Fruit fly (Drosophila melanogaster) whole organism, embryonic: ENCODE results near the gene Fign.

Experiments used
- BEAF-32 ChIP-seq: fragments of 200-800 bp; sonication (Bioruptor generic); optimal IDR thresholded peaks from 3 replicates; lab custom pipeline; 2017; ENCODE audit warnings: missing biosample characterization, missing genetic modification characterization, mild to moderate bottlenecking, moderate library complexity, missing genetic modification reagents
- CG11093 ChIP-seq: fragments of 200-800 bp; sonication (Bioruptor generic); IDR thresholded peaks from 3 replicates; pipeline ENCODE4 v1.3.6; 2022; ENCODE audit warnings: missing biosample characterization, missing genetic modification characterization
- CG11695 ChIP-seq: fragments of 200-800 bp; sonication (Bioruptor generic); IDR thresholded peaks from 3 replicates; pipeline ENCODE4 v1.3.6; 2022; ENCODE audit warnings: missing biosample characterization, missing genetic modification characterization
- CG12104 ChIP-seq: fragments of 200-800 bp; sonication (Bioruptor generic); optimal IDR thresholded peaks from 3 replicates; lab custom pipeline; 2016; ENCODE audit warnings: missing biosample characterization, missing genetic modification characterization
- CG1233 ChIP-seq: fragments of 200-800 bp; sonication (Bioruptor generic); optimal IDR thresholded peaks from 4 replicates; lab custom pipeline; 2018; ENCODE audit warnings: missing biosample characterization, mild to moderate bottlenecking, missing genetic modification characterization
- CG13424 ChIP-seq: fragments of 200-800 bp; sonication (Bioruptor generic); optimal IDR thresholded peaks from 2 replicates; lab custom pipeline; 2019; ENCODE audit warnings: missing biosample characterization, mild to moderate bottlenecking, missing genetic modification characterization, moderate library complexity
- CG15073 ChIP-seq: fragments of 200-800 bp; sonication (Bioruptor generic); optimal IDR thresholded peaks from 2 replicates; lab custom pipeline; 2016; ENCODE audit warnings: missing biosample characterization, missing genetic modification characterization
- CG17802 ChIP-seq: fragments of 200-800 bp; sonication (Bioruptor generic); optimal IDR thresholded peaks from 2 replicates; lab custom pipeline; 2018; ENCODE audit warnings: missing biosample characterization, mild to moderate bottlenecking, missing genetic modification characterization, moderate library complexity
- CG2120 ChIP-seq: fragments of 200-800 bp; sonication (Bioruptor generic); optimal IDR thresholded peaks from 3 replicates; lab custom pipeline; 2016; ENCODE audit warnings: missing biosample characterization, missing genetic modification characterization
- CG2875 ChIP-seq: fragments of 200-800 bp; sonication (Bioruptor generic); optimal IDR thresholded peaks from 2 replicates; lab custom pipeline; 2017; ENCODE audit warnings: missing biosample characterization, mild to moderate bottlenecking, missing genetic modification characterization, missing genetic modification reagents
- CG4617 ChIP-seq: fragments of 200-800 bp; sonication (Bioruptor generic); optimal IDR thresholded peaks from 3 replicates; lab custom pipeline; 2016; ENCODE audit warnings: missing biosample characterization, missing genetic modification characterization, borderline replicate concordance
- CG6254 ChIP-seq: fragments of 200-800 bp; sonication (Bioruptor generic); optimal IDR thresholded peaks from 3 replicates; lab custom pipeline; 2017; ENCODE audit warnings: mild to moderate bottlenecking, missing biosample characterization, missing genetic modification reagents, missing genetic modification characterization
- CG6689 ChIP-seq: fragments of 200-800 bp; sonication (Bioruptor generic); IDR thresholded peaks from 2 replicates; pipeline ENCODE4 v1.3.6; 2022; ENCODE audit warnings: missing biosample characterization, missing genetic modification characterization
- CG6854 ChIP-seq: fragments of 200-800 bp; sonication (Bioruptor generic); optimal IDR thresholded peaks from 3 replicates; lab custom pipeline; 2017; ENCODE audit warnings: missing biosample characterization, mild to moderate bottlenecking, missing genetic modification characterization
- CG7928 ChIP-seq: fragments of 200-800 bp; sonication (Bioruptor generic); optimal IDR thresholded peaks from 2 replicates; lab custom pipeline; 2017; ENCODE audit warnings: missing biosample characterization, mild to moderate bottlenecking, missing genetic modification characterization
- Deaf1 ChIP-seq: fragments of 200-800 bp; optimal IDR thresholded peaks from 3 replicates; lab custom pipeline; 2019; ENCODE audit warnings: missing biosample characterization, mild to moderate bottlenecking, missing genetic modification characterization, moderate library complexity
- ERR ChIP-seq: fragments of 200-800 bp; sonication (Bioruptor generic); optimal IDR thresholded peaks from 2 replicates; lab custom pipeline; 2016; ENCODE audit warnings: missing biosample characterization, missing genetic modification characterization
- Eip74EF ChIP-seq, 2 experiments: fragments of 200-800 bp in 1 of 2; fragments of >200 bp in 1 of 2; sonication (Bioruptor generic) in 1 of 2; optimal IDR thresholded peaks; 2 replicates each; lab custom pipeline; 2017 to 2019; ENCODE audit warnings: missing biosample characterization in 2 of 2, missing genetic modification characterization in 2 of 2, mild to moderate bottlenecking in 1 of 2, moderate library complexity in 1 of 2
- Hr3 ChIP-seq: fragments of 200-800 bp; sonication (Bioruptor generic); optimal IDR thresholded peaks from 3 replicates; lab custom pipeline; 2016; ENCODE audit warnings: missing biosample characterization, missing genetic modification characterization
- Jarid2 ChIP-seq: fragments of 200-800 bp; sonication (Bioruptor generic); optimal IDR thresholded peaks from 3 replicates; lab custom pipeline; 2017; ENCODE audit warnings: mild to moderate bottlenecking, missing biosample characterization, missing genetic modification reagents, missing genetic modification characterization
- Neu2 ChIP-seq: fragments of 200-800 bp; sonication (Bioruptor generic); optimal IDR thresholded peaks from 3 replicates; lab custom pipeline; 2016; ENCODE audit warnings: missing biosample characterization, missing genetic modification characterization, borderline replicate concordance
- Opbp ChIP-seq: fragments of 200-800 bp; sonication (Bioruptor generic); IDR thresholded peaks from 3 replicates; pipeline ENCODE4 v1.3.6; 2022; ENCODE audit warnings: missing biosample characterization, missing genetic modification characterization; ENCODE audit not compliant: partially characterized antibody
- Pdp1 ChIP-seq, 2 experiments: fragments of 200-800 bp; sonication (Bioruptor generic); optimal IDR thresholded peaks; 3 replicates each; lab custom pipeline; 2016; ENCODE audit warnings: missing biosample characterization in 2 of 2, missing genetic modification characterization in 2 of 2, mild to moderate bottlenecking in 1 of 2, moderate library complexity in 1 of 2
- Side ChIP-seq: fragments of 200-800 bp; sonication (Bioruptor generic); optimal IDR thresholded peaks from 2 replicates; lab custom pipeline; 2016; ENCODE audit warnings: missing biosample characterization, missing genetic modification characterization
- Sry-β ChIP-seq: fragments of 200-800 bp; sonication (Bioruptor generic); optimal IDR thresholded peaks from 2 replicates; lab custom pipeline; 2018; ENCODE audit warnings: missing biosample characterization, mild to moderate bottlenecking, missing genetic modification characterization, moderate library complexity
- Usf ChIP-seq: fragments of 200-800 bp; sonication (Bioruptor generic); optimal IDR thresholded peaks from 2 replicates; lab custom pipeline; 2017; ENCODE audit warnings: missing genotype, missing biosample characterization, missing genetic modification characterization
- bowl ChIP-seq: fragments of 200-800 bp; sonication (Bioruptor generic); IDR thresholded peaks from 2 replicates; pipeline ENCODE4 v1.3.6; 2022; ENCODE audit warnings: missing biosample characterization, missing genetic modification characterization
- chm ChIP-seq: fragments of 200-800 bp; sonication (Bioruptor generic); IDR thresholded peaks from 2 replicates; pipeline ENCODE4 v1.3.6; 2022; ENCODE audit warnings: missing biosample characterization, missing genetic modification characterization
- crol ChIP-seq: fragments of 200-800 bp; sonication (Bioruptor generic); IDR thresholded peaks from 2 replicates; pipeline ENCODE4 v1.3.6; 2022; ENCODE audit warnings: missing biosample characterization, missing genetic modification characterization
- cwo ChIP-seq: fragments of 200-800 bp; sonication (Bioruptor generic); optimal IDR thresholded peaks from 3 replicates; lab custom pipeline; 2017; ENCODE audit warnings: missing biosample characterization, missing genetic modification characterization, mild to moderate bottlenecking, moderate library complexity, missing genetic modification reagents
- da ChIP-seq: fragments of 200-800 bp; sonication (Bioruptor generic); optimal IDR thresholded peaks from 2 replicates; lab custom pipeline; 2016; ENCODE audit warnings: missing biosample characterization, missing genetic modification characterization
- dati ChIP-seq: fragments of 200-800 bp; sonication (Bioruptor generic); IDR thresholded peaks from 2 replicates; pipeline ENCODE4 v1.3.6; 2022; ENCODE audit warnings: missing biosample characterization, missing genetic modification characterization
- hb ChIP-seq: fragments of 200-800 bp; sonication (Bioruptor generic); IDR thresholded peaks from 3 replicates; pipeline ENCODE4 v1.3.6; 2022; ENCODE audit warnings: missing biosample characterization, missing genetic modification characterization; ENCODE audit not compliant: partially characterized antibody
- her ChIP-seq: fragments of 200-800 bp; sonication (Bioruptor generic); optimal IDR thresholded peaks from 2 replicates; lab custom pipeline; 2016; ENCODE audit warnings: missing biosample characterization, missing genetic modification characterization
- lab ChIP-seq: fragments of 200-800 bp; sonication (Bioruptor generic); optimal IDR thresholded peaks from 3 replicates; lab custom pipeline; 2017; ENCODE audit warnings: missing biosample characterization, missing genetic modification characterization, mild to moderate bottlenecking, moderate library complexity, missing genetic modification reagents
- lov ChIP-seq, 2 experiments: fragments of 200-800 bp in 1 of 2; fragments of >200 bp in 1 of 2; sonication (Bioruptor generic) in 1 of 2; IDR thresholded peaks in 1 of 2; optimal IDR thresholded peaks in 1 of 2; 2 replicates in 1 of 2; 3 replicates in 1 of 2; pipeline versions ENCODE4 v1.3.6 to Lab custom; 2017 to 2022; ENCODE audit warnings: missing biosample characterization in 1 of 2, missing genetic modification characterization in 1 of 2
- pfk ChIP-seq: fragments of 200-800 bp; sonication (Bioruptor generic); optimal IDR thresholded peaks from 2 replicates; lab custom pipeline; 2018; ENCODE audit warnings: missing biosample characterization, mild to moderate bottlenecking, missing genetic modification characterization, moderate library complexity
- sc ChIP-seq, 3 experiments: fragments of >200 bp in 2 of 3; fragments of 200-800 bp in 1 of 3; sonication (Bioruptor generic) in 1 of 3; optimal IDR thresholded peaks; 2 replicates in 2 of 3; 3 replicates in 1 of 3; lab custom pipeline; 2017; ENCODE audit warnings: mild to moderate bottlenecking in 1 of 3, missing biosample characterization in 1 of 3, missing genetic modification characterization in 1 of 3, missing genetic modification reagents in 1 of 3
- scrt ChIP-seq: fragments of 200-800 bp; sonication (Bioruptor generic); optimal IDR thresholded peaks from 2 replicates; lab custom pipeline; 2018; ENCODE audit warnings: missing biosample characterization, mild to moderate bottlenecking, missing genetic modification characterization, moderate library complexity
- sr ChIP-seq: fragments of 200-800 bp; sonication (Bioruptor generic); IDR thresholded peaks from 3 replicates; pipeline ENCODE4 v1.3.6; 2022; ENCODE audit warnings: missing biosample characterization, missing genetic modification characterization
- ssp ChIP-seq: fragments of 200-800 bp; sonication (Bioruptor generic); IDR thresholded peaks from 2 replicates; pipeline ENCODE4 v1.3.6; 2022; ENCODE audit warnings: missing biosample characterization, missing genetic modification characterization
- tap ChIP-seq: fragments of 200-800 bp; optimal IDR thresholded peaks from 3 replicates; lab custom pipeline; 2019; ENCODE audit warnings: missing biosample characterization, mild to moderate bottlenecking, missing genetic modification characterization, moderate library complexity
- wdn ChIP-seq: fragments of 200-800 bp; sonication (Bioruptor generic); IDR thresholded peaks from 2 replicates; pipeline ENCODE4 v1.3.6; 2022; ENCODE audit warnings: missing biosample characterization, missing genetic modification characterization
- zf30C ChIP-seq: fragments of 200-800 bp; sonication (Bioruptor generic); optimal IDR thresholded peaks from 3 replicates; lab custom pipeline; 2018; ENCODE audit warnings: missing biosample characterization, mild to moderate bottlenecking, missing genetic modification characterization

Fign gene

dm6 chr2L:3304831-3305828 lies 14.5 kb downstream of the Fign start (continued):
- peak; percentile 35 for TF ChIP-seq cwo (GFP tag; lab: Kevin White, UChicago)
- TF ChIP-seq dati (GFP tag; lab: Robert Waterston, UW): no peak
- TF ChIP-seq CG4617 (GFP tag; lab: Kevin White, UChicago): no peak
- peak; percentile 75 for TF ChIP-seq crol (GFP tag; lab: Robert Waterston, UW)

- no peak for TF ChIP-seq Opbp (GFP tag; lab: Robert Waterston, UW)
- no peak for TF ChIP-seq CG6254 (GFP tag; lab: Kevin White, UChicago)
- TF ChIP-seq CG11695 (GFP tag; lab: Robert Waterston, UW): 0 out of 3 replicates have a peak, but pooled peaks have one; percentile 11
- TF ChIP-seq CG6854 (GFP tag; lab: Kevin White, UChicago): no peak
- TF ChIP-seq Usf (GFP tag; lab: Kevin White, UChicago): no peak
- no peak for TF ChIP-seq CG12104
- peak; percentile 42 for TF ChIP-seq scrt (GFP tag; lab: Kevin White, UChicago)
- TF ChIP-seq Jarid2 (GFP tag; lab: Kevin White, UChicago): peak; percentile 0
- TF ChIP-seq lab (GFP tag; lab: Kevin White, UChicago): peak; percentile 19
- no peak for TF ChIP-seq bowl
- TF ChIP-seq CG15073 (GFP tag; lab: Kevin White, UChicago): no peak
- no peak for TF ChIP-seq CG13424 (tag; lab: Kevin White, UChicago)
- no peak for TF ChIP-seq Eip74EF (GFP tag; optimal IDR thresholded peaks at IDR 0.05; lab: Kevin White, UChicago)
- TF ChIP-seq CG17802 (tag; lab: Kevin White, UChicago): no peak
- no peak for TF ChIP-seq ssp (GFP tag; lab: Robert Waterston, UW)
- no peak for TF ChIP-seq CG11093 (GFP tag; lab: Robert Waterston, UW)
- TF ChIP-seq CG7928 (GFP tag; lab: Kevin White, UChicago): no peak
- TF ChIP-seq ERR (GFP tag; lab: Kevin White, UChicago): no peak
- TF ChIP-seq Side: no peak
- TF ChIP-seq sr (GFP tag; lab: Robert Waterston, UW): peak; percentile 7; the same call in 1 of the 3 replicates
- no peak for TF ChIP-seq wdn (GFP tag; lab: Robert Waterston, UW)
- TF ChIP-seq Pdp1 (GFP tag; optimal IDR thresholded peaks at IDR 0.05; lab: Kevin White, UChicago): peak in 1 of 2 experiments; percentile 32
- TF ChIP-seq Hr3 (GFP tag; lab: Kevin White, UChicago): no peak
- TF ChIP-seq BEAF-32 (GFP tag; lab: Kevin White, UChicago): no peak
- TF ChIP-seq Sry-β (GFP tag; lab: Kevin White, UChicago): no peak
- no peak for TF ChIP-seq CG2875 (GFP tag; lab: Kevin White, UChicago)
- no peak for TF ChIP-seq Neu2 (GFP tag; lab: Kevin White, UChicago)
- no peak for TF ChIP-seq zf30C
- TF ChIP-seq her (GFP tag; lab: Kevin White, UChicago): no peak
- no peak for TF ChIP-seq CG2120 (GFP tag; lab: Kevin White, UChicago)
- TF ChIP-seq lov (optimal IDR thresholded peaks at IDR 0.05; lab: Kevin White, UChicago): no peak
- TF ChIP-seq lov (GFP tag; IDR thresholded peaks at IDR 0.05; lab: Robert Waterston, UW): no peak
- TF ChIP-seq CG1233 (GFP tag; lab: Kevin White, UChicago): no peak
- peak; percentile 57 for TF ChIP-seq Deaf1 (tag; lab: Kevin White, UChicago)
- no peak for TF ChIP-seq da (GFP tag; lab: Kevin White, UChicago)
- TF ChIP-seq CG6689 (GFP tag; lab: Robert Waterston, UW): no peak
- no peak for TF ChIP-seq pfk
- no peak for TF ChIP-seq sc (optimal IDR thresholded peaks at IDR 0.05; lab: Kevin White, UChicago)
- TF ChIP-seq sc (GFP tag; optimal IDR thresholded peaks at IDR 0.05; lab: Kevin White, UChicago): no peak
- no peak for TF ChIP-seq tap (tag; lab: Kevin White, UChicago)
- peak; percentile 13; the same call in 1 of the 2 replicates for TF ChIP-seq chm (GFP tag; lab: Robert Waterston, UW)
- no peak for TF ChIP-seq hb (GFP tag; lab: Robert Waterston, UW)
Observed at dm6 chr2L:3303893-3304292, 15.8 kb downstream of the Fign start, which contains the start of gene CG3277. Gene CG3277 (plus strand): TSS chr2L:3304100.
